Worm (Caenorhabditis elegans): ENCODE results near the gene M02B1.4.

ce11 chrIV:12792494-12792893, 32.6 kb downstream of the M02B1.4 start, which contains the start of gene F07C6.6:
- TF ChIP-seq lin-35 (GFP tag; optimal IDR thresholded peaks at IDR 0.05), result no peak
- no peak for TF ChIP-seq mel-28 (tag; optimal IDR thresholded peaks at IDR 0.05; ENCODE audit: borderline replicate concordance)
- TF ChIP-seq xnd-1 (tag; optimal IDR thresholded peaks at IDR 0.05), result no peak
- no peak for TF ChIP-seq pha-4 (tag; optimal IDR thresholded peaks at IDR 0.05)
